Worm (Caenorhabditis elegans): Measurements from ENCODE around the gene asp-1.

asp-1 gene

ce11 chrV:19063326-19063725 is 12.8 kb upstream of the asp-1 start:
- TF ChIP-seq scrt-1 (GFP tag; IDR thresholded peaks at IDR 0.05) (no peak), pes-1 (GFP tag; IDR thresholded peaks at IDR 0.05) (no peak), hnd-1 (tag; optimal IDR thresholded peaks at IDR 0.05) (no peak), hmbx-1 (tag; optimal IDR thresholded peaks at IDR 0.05) (no peak), tbx-37 (GFP tag; conservative IDR thresholded peaks at IDR 0.05) (no peak), ceh-13 (GFP tag; optimal IDR thresholded peaks at IDR 0.05) (no peak), ceh-36 (tag; optimal IDR thresholded peaks at IDR 0.05) (no peak), ama-1 (optimal IDR thresholded peaks at IDR 0.05) (no peak), ets-7 (tag; optimal IDR thresholded peaks at IDR 0.05) (no peak), F13C5.2 (tag; optimal IDR thresholded peaks at IDR 0.05) (no peak), aly-1 (tag; optimal IDR thresholded peaks at IDR 0.05) (no peak), B0310.2 (tag; optimal IDR thresholded peaks at IDR 0.05) (no peak), tra-4 (tag; optimal IDR thresholded peaks at IDR 0.05) (no peak), sea-1 (GFP tag; conservative IDR thresholded peaks at IDR 0.05) (no peak), tbx-11 (GFP tag; IDR thresholded peaks at IDR 0.05) (no peak), hmg-4 (GFP tag; optimal IDR thresholded peaks at IDR 0.05) (no peak), flt-1 (GFP tag; IDR thresholded peaks at IDR 0.05) (no peak)

ce11 chrV:19059873-19060272 is 9.3 kb upstream of the asp-1 start, which contains the start of gene twk-46:
Gene twk-46, plus strand, starts transcription at chrV:19060173.
- TF ChIP-seq tbx-11 (GFP tag; IDR thresholded peaks at IDR 0.05): no peak
- TF ChIP-seq hnd-1 (tag; optimal IDR thresholded peaks at IDR 0.05): no peak
- TF ChIP-seq ets-7 (tag; optimal IDR thresholded peaks at IDR 0.05): no peak
- TF ChIP-seq ceh-36 (tag; optimal IDR thresholded peaks at IDR 0.05): no peak
- TF ChIP-seq F13C5.2 (tag; optimal IDR thresholded peaks at IDR 0.05): no peak
- TF ChIP-seq hmbx-1 (tag; optimal IDR thresholded peaks at IDR 0.05): no peak
- TF ChIP-seq flt-1 (GFP tag; IDR thresholded peaks at IDR 0.05): no peak

ce11 chrV:19058086-19058485 is 7.5 kb upstream of the asp-1 start:
- TF ChIP-seq ceh-36 (tag; optimal IDR thresholded peaks at IDR 0.05): no peak
- TF ChIP-seq hmg-4 (GFP tag; optimal IDR thresholded peaks at IDR 0.05): no peak

ce11 chrV:19057602-19058001 is 7.0 kb upstream of the asp-1 start:
- no peak for TF ChIP-seq ama-1 (optimal IDR thresholded peaks at IDR 0.05)
- TF ChIP-seq hmbx-1 (tag; optimal IDR thresholded peaks at IDR 0.05): no peak
- no peak for TF ChIP-seq ets-7 (tag; optimal IDR thresholded peaks at IDR 0.05)
- no peak for TF ChIP-seq scrt-1 (GFP tag; IDR thresholded peaks at IDR 0.05)
- no peak for TF ChIP-seq hnd-1 (tag; optimal IDR thresholded peaks at IDR 0.05)
- TF ChIP-seq F13C5.2 (tag; optimal IDR thresholded peaks at IDR 0.05): no peak
- TF ChIP-seq sea-1 (GFP tag; conservative IDR thresholded peaks at IDR 0.05): no peak
- TF ChIP-seq hmg-4 (GFP tag; optimal IDR thresholded peaks at IDR 0.05): no peak
- TF ChIP-seq pes-1 (GFP tag; IDR thresholded peaks at IDR 0.05): no peak
- TF ChIP-seq tbx-37 (GFP tag; conservative IDR thresholded peaks at IDR 0.05): no peak
- TF ChIP-seq tra-4 (tag; optimal IDR thresholded peaks at IDR 0.05): no peak
- no peak for TF ChIP-seq B0310.2 (tag; optimal IDR thresholded peaks at IDR 0.05)
- no peak for TF ChIP-seq ceh-36 (tag; optimal IDR thresholded peaks at IDR 0.05)
- no peak for TF ChIP-seq ceh-13 (GFP tag; optimal IDR thresholded peaks at IDR 0.05)
- TF ChIP-seq tbx-11 (GFP tag; IDR thresholded peaks at IDR 0.05): no peak
- TF ChIP-seq aly-1 (tag; optimal IDR thresholded peaks at IDR 0.05): no peak

ce11 chrV:19053281-19053680 is 2.7 kb upstream of the asp-1 start:
- TF ChIP-seq F13C5.2 (tag; optimal IDR thresholded peaks at IDR 0.05): no peak

- TF ChIP-seq hmg-4 (GFP tag; optimal IDR thresholded peaks at IDR 0.05): no peak
- TF ChIP-seq ama-1 (optimal IDR thresholded peaks at IDR 0.05): no peak
- TF ChIP-seq B0310.2 (tag; optimal IDR thresholded peaks at IDR 0.05): no peak
- no peak for TF ChIP-seq hmbx-1 (tag; optimal IDR thresholded peaks at IDR 0.05)
- TF ChIP-seq tbx-11 (GFP tag; IDR thresholded peaks at IDR 0.05): no peak
- TF ChIP-seq ets-7 (tag; optimal IDR thresholded peaks at IDR 0.05): no peak
- no peak for TF ChIP-seq aly-1 (tag; optimal IDR thresholded peaks at IDR 0.05)
- no peak for TF ChIP-seq pes-1 (GFP tag; IDR thresholded peaks at IDR 0.05)
- no peak for TF ChIP-seq F13C5.2 (tag; optimal IDR thresholded peaks at IDR 0.05)
- TF ChIP-seq ceh-36 (tag; optimal IDR thresholded peaks at IDR 0.05): no peak
- no peak for TF ChIP-seq ceh-13 (GFP tag; optimal IDR thresholded peaks at IDR 0.05)
- TF ChIP-seq flt-1 (GFP tag; IDR thresholded peaks at IDR 0.05): no peak
- TF ChIP-seq tra-4 (tag; optimal IDR thresholded peaks at IDR 0.05): no peak
- no peak for TF ChIP-seq hnd-1 (tag; optimal IDR thresholded peaks at IDR 0.05)
- no peak for TF ChIP-seq sea-1 (GFP tag; conservative IDR thresholded peaks at IDR 0.05)
- no peak for TF ChIP-seq scrt-1 (GFP tag; IDR thresholded peaks at IDR 0.05)
Measured at ce11 chrV:19051425-19051824, 873 bp upstream of the asp-1 start.

- no peak for TF ChIP-seq pes-1 (GFP tag; IDR thresholded peaks at IDR 0.05)
- no peak for TF ChIP-seq ama-1 (optimal IDR thresholded peaks at IDR 0.05)
- TF ChIP-seq ceh-36 (tag; optimal IDR thresholded peaks at IDR 0.05): no peak
- TF ChIP-seq hmg-4 (GFP tag; optimal IDR thresholded peaks at IDR 0.05): no peak
- no peak for TF ChIP-seq ceh-13 (GFP tag; optimal IDR thresholded peaks at IDR 0.05)
- TF ChIP-seq B0310.2 (tag; optimal IDR thresholded peaks at IDR 0.05): no peak
- TF ChIP-seq F13C5.2 (tag; optimal IDR thresholded peaks at IDR 0.05): no peak
- TF ChIP-seq tbx-37 (GFP tag; conservative IDR thresholded peaks at IDR 0.05): no peak
- no peak for TF ChIP-seq flt-1 (GFP tag; IDR thresholded peaks at IDR 0.05)
- no peak for TF ChIP-seq hmbx-1 (tag; optimal IDR thresholded peaks at IDR 0.05)
- no peak for TF ChIP-seq ets-7 (tag; optimal IDR thresholded peaks at IDR 0.05)
- no peak for TF ChIP-seq tbx-11 (GFP tag; IDR thresholded peaks at IDR 0.05)
- no peak for TF ChIP-seq aly-1 (tag; optimal IDR thresholded peaks at IDR 0.05)
- no peak for TF ChIP-seq sea-1 (GFP tag; conservative IDR thresholded peaks at IDR 0.05)
- TF ChIP-seq scrt-1 (GFP tag; IDR thresholded peaks at IDR 0.05): no peak
- no peak for TF ChIP-seq tra-4 (tag; optimal IDR thresholded peaks at IDR 0.05)
- TF ChIP-seq hnd-1 (tag; optimal IDR thresholded peaks at IDR 0.05): no peak
Measured at ce11 chrV:19050888-19051287, 336 bp upstream of the asp-1 start.
